Worm (Caenorhabditis elegans): ENCODE results near the gene C55C3.3.

C55C3.3 gene

DNA sequence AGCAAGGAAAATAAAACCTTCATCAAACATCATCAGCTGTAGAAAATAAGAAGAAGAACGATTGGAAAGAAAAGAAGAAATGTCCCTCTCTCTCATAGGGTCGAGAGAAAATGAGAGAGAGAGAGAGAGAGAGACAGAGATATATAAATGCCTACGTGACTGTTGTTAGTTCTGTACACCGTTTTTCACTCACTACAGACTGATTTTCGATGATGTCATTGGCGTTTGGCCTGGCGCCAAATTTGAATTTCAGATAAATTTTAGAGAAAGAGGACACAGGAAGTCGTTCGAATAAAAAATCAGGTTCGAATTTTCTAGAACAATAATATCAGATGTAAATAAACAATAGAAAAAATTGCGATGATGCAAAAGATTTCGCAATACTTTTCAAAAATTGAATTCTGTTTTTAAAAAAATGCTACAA lies 29.1 kb upstream of the C55C3.3 start (continued):
- no peak for TF ChIP-seq Y48G9A.11 (GFP tag; IDR thresholded peaks at IDR 0.05)
- TF ChIP-seq pha-4 (GFP tag; IDR thresholded peaks at IDR 0.05), result peak; percentile 63; the same call in 1 of the 2 replicates
- TF ChIP-seq pha-4 (tag; optimal IDR thresholded peaks at IDR 0.05), result no peak
- TF ChIP-seq nhr-28 (tag; optimal IDR thresholded peaks at IDR 0.05), result peak; percentile 99
- TF ChIP-seq nhr-102 (tag; optimal IDR thresholded peaks at IDR 0.05), result peak; percentile 4
- no peak for TF ChIP-seq php-3 (GFP tag; IDR thresholded peaks at IDR 0.05)
- TF ChIP-seq daf-12 (tag; optimal IDR thresholded peaks at IDR 0.05), result no peak
- no peak for TF ChIP-seq snpc-1.2 (GFP tag; IDR thresholded peaks at IDR 0.05)
- TF ChIP-seq T20F7.1 (GFP tag; optimal IDR thresholded peaks at IDR 0.05), result peak; percentile 53
- TF ChIP-seq lir-3 (tag; optimal IDR thresholded peaks at IDR 0.05), result no peak
- TF ChIP-seq mes-2 (tag; optimal IDR thresholded peaks at IDR 0.05; ENCODE audit: poor library complexity, severe bottlenecking), result peak; percentile 31
- TF ChIP-seq unc-130 (GFP tag; optimal IDR thresholded peaks at IDR 0.05), result no peak
- TF ChIP-seq spr-3 (GFP tag; optimal IDR thresholded peaks at IDR 0.05), result no peak
- TF ChIP-seq F49E8.2 (tag; optimal IDR thresholded peaks at IDR 0.05; ENCODE audit: borderline replicate concordance), result no peak
- 0 out of 2 replicates have a peak, but pooled peaks have one; percentile 25 for TF ChIP-seq lin-38 (GFP tag; IDR thresholded peaks at IDR 0.05)
- no peak for TF ChIP-seq nhr-25 (tag; optimal IDR thresholded peaks at IDR 0.05; ENCODE audit: borderline replicate concordance, insufficient read depth)
- peak; percentile 95 for TF ChIP-seq lin-13 (GFP tag; optimal IDR thresholded peaks at IDR 0.05)
- no peak for TF ChIP-seq zip-11 (GFP tag; IDR thresholded peaks at IDR 0.05)
- TF ChIP-seq snpc-4 (tag; optimal IDR thresholded peaks at IDR 0.05), result no peak
- no peak for TF ChIP-seq F10B5.3 (tag; optimal IDR thresholded peaks at IDR 0.05)
- TF ChIP-seq madf-9 (GFP tag; conservative IDR thresholded peaks at IDR 0.05), result no peak; the same call in 1 of the 2 replicates
- TF ChIP-seq dpl-1 (GFP tag; optimal IDR thresholded peaks at IDR 0.05), result peak; percentile 83
- TF ChIP-seq lin-15B (tag; optimal IDR thresholded peaks at IDR 0.05), result peak; percentile 3
- no peak for TF ChIP-seq fkh-10 (GFP tag; optimal IDR thresholded peaks at IDR 0.05)

DNA sequence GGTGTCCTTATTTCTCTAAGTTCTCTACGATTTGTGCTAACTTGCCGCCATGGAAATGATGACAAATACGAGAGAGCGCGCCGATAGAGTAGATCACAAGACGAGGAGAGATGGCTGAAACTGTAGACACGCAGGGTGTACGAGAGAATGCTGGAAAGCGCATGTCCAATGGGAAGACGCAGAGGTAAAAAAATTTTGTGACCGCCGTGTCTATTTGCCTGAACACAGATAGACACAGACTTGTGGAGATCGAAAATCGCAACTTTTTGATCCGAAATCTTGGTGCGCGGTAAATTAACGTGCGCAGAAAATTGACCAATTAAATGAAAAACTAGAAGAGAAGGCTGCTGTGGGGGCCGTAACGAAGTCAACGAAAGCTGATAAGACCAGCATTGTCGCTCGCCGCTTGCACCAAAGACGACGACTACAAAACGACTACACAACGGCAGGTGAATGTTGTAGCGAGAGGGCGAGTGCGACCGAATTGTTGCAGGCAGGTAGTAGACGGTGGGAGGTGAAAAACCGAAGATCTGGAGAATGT lies 27.9 kb upstream of the C55C3.3 start:
- TF ChIP-seq lir-3 (tag; optimal IDR thresholded peaks at IDR 0.05) (no peak), cey-2 (tag; optimal IDR thresholded peaks at IDR 0.05; ENCODE audit: borderline replicate concordance, insufficient read depth) (no peak), ZK546.5 (tag; optimal IDR thresholded peaks at IDR 0.05) (no peak), ZK337.2 (GFP tag; IDR thresholded peaks at IDR 0.05) (no peak), hif-1 (tag; optimal IDR thresholded peaks at IDR 0.05) (peak in 1 of 2 experiments; percentile 85), unc-130 (GFP tag; optimal IDR thresholded peaks at IDR 0.05) (no peak), php-3 (GFP tag; IDR thresholded peaks at IDR 0.05) (no peak), lin-29 (GFP tag; IDR thresholded peaks at IDR 0.05) (no peak), F49E8.2 (tag; optimal IDR thresholded peaks at IDR 0.05; ENCODE audit: borderline replicate concordance) (no peak), ceh-32 (tag; optimal IDR thresholded peaks at IDR 0.05; ENCODE audit: poor library complexity) (no peak), spr-3 (GFP tag; optimal IDR thresholded peaks at IDR 0.05) (no peak), mdl-1 (tag; optimal IDR thresholded peaks at IDR 0.05) (peak; percentile 72 to 78), daf-8 (GFP tag; IDR thresholded peaks at IDR 0.05) (no peak), gei-8 (GFP tag; optimal IDR thresholded peaks at IDR 0.05) (peak; percentile 12), duxl-1 (tag; optimal IDR thresholded peaks at IDR 0.05; ENCODE audit: poor library complexity) (peak; percentile 31), ama-1 (optimal IDR thresholded peaks at IDR 0.05) (no peak), nhr-48 (tag; optimal IDR thresholded peaks at IDR 0.05) (peak; percentile 95), ztf-7 (tag; optimal IDR thresholded peaks at IDR 0.05) (no peak), nhr-42 (GFP tag; IDR thresholded peaks at IDR 0.05) (no peak), lin-1 (GFP tag; IDR thresholded peaks at IDR 0.05) (no peak), zfp-3 (GFP tag; conservative IDR thresholded peaks at IDR 0.05) (no peak), spr-1 (tag; optimal IDR thresholded peaks at IDR 0.05) (peak; percentile 46), unc-39 (tag; optimal IDR thresholded peaks at IDR 0.05) (no peak), Y5F2A.4 (GFP tag; optimal IDR thresholded peaks at IDR 0.05) (no peak), lim-7 (GFP tag; IDR thresholded peaks at IDR 0.05) (no peak), egl-43 (GFP tag; IDR thresholded peaks at IDR 0.05) (no peak), nhr-6 (tag; optimal IDR thresholded peaks at IDR 0.05) (no peak), jun-1 (tag; optimal IDR thresholded peaks at IDR 0.05) (peak; percentile 62), tra-1 (GFP tag; IDR thresholded peaks at IDR 0.05) (peak; percentile 44; the same call in 1 of the 2 replicates), Y75B8A.6 (GFP tag; IDR thresholded peaks at IDR 0.05) (no peak)
